Fruit fly (Drosophila melanogaster): ENCODE data around the gene Karybeta3.

Gene Karybeta3

dm6 chr3R:4601887-4602531 is 47.0 kb upstream of the Karybeta3 start:
- TF ChIP-seq Rel (GFP tag; optimal IDR thresholded peaks at IDR 0.05) (no peak), Rel (tag; optimal IDR thresholded peaks at IDR 0.05) (no peak), h (GFP tag; optimal IDR thresholded peaks at IDR 0.05) (no peak), rgr (GFP tag; optimal IDR thresholded peaks at IDR 0.05) (no peak), Hr83 (GFP tag; optimal IDR thresholded peaks at IDR 0.05; ENCODE audit: poor library complexity, severe bottlenecking) (no peak), GATAd (GFP tag; optimal IDR thresholded peaks at IDR 0.05) (no peak), lola (GFP tag; optimal IDR thresholded peaks at IDR 0.05) (no peak), usp (GFP tag; optimal IDR thresholded peaks at IDR 0.05) (no peak), Hnf4 (GFP tag; optimal IDR thresholded peaks at IDR 0.05) (no peak), HLH106 (tag; optimal IDR thresholded peaks at IDR 0.05) (no peak), Hr78 (GFP tag; optimal IDR thresholded peaks at IDR 0.05) (no peak), N (GFP tag; optimal IDR thresholded peaks at IDR 0.05) (no peak), dmrt93B (GFP tag; optimal IDR thresholded peaks at IDR 0.05) (no peak), CrebA (GFP tag; optimal IDR thresholded peaks at IDR 0.05; ENCODE audit: borderline replicate concordance) (no peak), Abd-B (GFP tag; optimal IDR thresholded peaks at IDR 0.05) (no peak), pan (optimal IDR thresholded peaks at IDR 0.05) (no peak), Sp1 (GFP tag; optimal IDR thresholded peaks at IDR 0.05) (no peak)

- no peak for TF ChIP-seq woc (GFP tag; optimal IDR thresholded peaks at IDR 0.05)
- no peak for TF ChIP-seq Hr83 (GFP tag; optimal IDR thresholded peaks at IDR 0.05; ENCODE audit: poor library complexity, severe bottlenecking)
- TF ChIP-seq CrebA (GFP tag; optimal IDR thresholded peaks at IDR 0.05; ENCODE audit: borderline replicate concordance), result no peak
- TF ChIP-seq dmrt93B (GFP tag; optimal IDR thresholded peaks at IDR 0.05), result no peak
- no peak for TF ChIP-seq dsf (GFP tag; optimal IDR thresholded peaks at IDR 0.05; ENCODE audit: borderline replicate concordance)
- TF ChIP-seq lola (GFP tag; optimal IDR thresholded peaks at IDR 0.05), result no peak
- no peak for TF ChIP-seq usp (GFP tag; optimal IDR thresholded peaks at IDR 0.05)
- no peak for TF ChIP-seq foxo (GFP tag; optimal IDR thresholded peaks at IDR 0.05)
- no peak for TF ChIP-seq jim (GFP tag; optimal IDR thresholded peaks at IDR 0.05)
- TF ChIP-seq Rel (GFP tag; optimal IDR thresholded peaks at IDR 0.05), result no peak
- no peak for TF ChIP-seq Rel (tag; optimal IDR thresholded peaks at IDR 0.05)
- no peak for TF ChIP-seq fru (GFP tag; optimal IDR thresholded peaks at IDR 0.05)
- TF ChIP-seq brk (GFP tag; optimal IDR thresholded peaks at IDR 0.05), result no peak
- TF ChIP-seq GATAd (GFP tag; optimal IDR thresholded peaks at IDR 0.05), result no peak
- no peak for TF ChIP-seq Sp1 (GFP tag; optimal IDR thresholded peaks at IDR 0.05)
These were observed 36.4 kb upstream of the Karybeta3 start, which contains the start of gene 5-HT2A for dm6 chr3R:4612570-4612969. Gene 5-HT2A (plus strand): TSS chr3R:4612870.

dm6 chr3R:4616130-4616529 is 32.8 kb upstream of the Karybeta3 start:
- TF ChIP-seq CG9705 (GFP tag; optimal IDR thresholded peaks at IDR 0.05) (no peak), Dfd (GFP tag; optimal IDR thresholded peaks at IDR 0.05) (no peak), dl (GFP tag; optimal IDR thresholded peaks at IDR 0.05; ENCODE audit: insufficient read depth in 1 of 2, partially characterized antibody in 2 of 2) (no peak), rgr (GFP tag; optimal IDR thresholded peaks at IDR 0.05) (no peak), CrebA (GFP tag; optimal IDR thresholded peaks at IDR 0.05; ENCODE audit: borderline replicate concordance) (no peak), sv (GFP tag; optimal IDR thresholded peaks at IDR 0.05) (no peak)

- TF ChIP-seq woc (GFP tag; optimal IDR thresholded peaks at IDR 0.05) (no peak), CG9705 (GFP tag; optimal IDR thresholded peaks at IDR 0.05) (no peak), dmrt93B (GFP tag; optimal IDR thresholded peaks at IDR 0.05) (no peak), Vsx2 (GFP tag; optimal IDR thresholded peaks at IDR 0.05; ENCODE audit: partially characterized antibody) (no peak), Dif (GFP tag; optimal IDR thresholded peaks at IDR 0.05; ENCODE audit: partially characterized antibody) (no peak), N (GFP tag; optimal IDR thresholded peaks at IDR 0.05) (no peak), Rel (GFP tag; optimal IDR thresholded peaks at IDR 0.05) (no peak), Rel (tag; optimal IDR thresholded peaks at IDR 0.05) (no peak), Abd-B (GFP tag; optimal IDR thresholded peaks at IDR 0.05) (no peak), HLH106 (tag; optimal IDR thresholded peaks at IDR 0.05) (no peak), foxo (GFP tag; optimal IDR thresholded peaks at IDR 0.05) (no peak), dsf (GFP tag; optimal IDR thresholded peaks at IDR 0.05; ENCODE audit: borderline replicate concordance) (no peak), Sp1 (GFP tag; optimal IDR thresholded peaks at IDR 0.05) (no peak), br (GFP tag; optimal IDR thresholded peaks at IDR 0.05) (no peak), GATAd (GFP tag; optimal IDR thresholded peaks at IDR 0.05) (no peak), lola (GFP tag; optimal IDR thresholded peaks at IDR 0.05) (no peak), CrebA (GFP tag; optimal IDR thresholded peaks at IDR 0.05; ENCODE audit: borderline replicate concordance) (no peak), brk (GFP tag; optimal IDR thresholded peaks at IDR 0.05) (no peak), Hr83 (GFP tag; optimal IDR thresholded peaks at IDR 0.05; ENCODE audit: poor library complexity, severe bottlenecking) (no peak), Myc (optimal IDR thresholded peaks at IDR 0.05) (no peak), fru (GFP tag; optimal IDR thresholded peaks at IDR 0.05) (no peak)
These were observed 16.3 kb upstream of the Karybeta3 start for dm6 chr3R:4632639-4633038.

Data from whole organism, wandering third instar larva.